Worm (Caenorhabditis elegans): ENCODE data around the gene ptr-18.

ce11 chrII:12969622-12970021, 4.3 kb downstream of the ptr-18 start, which contains the start of gene Y38F1A.4:
- TF ChIP-seq nhr-11 (tag; optimal IDR thresholded peaks at IDR 0.05): no peak
- no peak for TF ChIP-seq ceh-32 (tag; optimal IDR thresholded peaks at IDR 0.05; ENCODE audit: poor library complexity)
- TF ChIP-seq mep-1 (tag; optimal IDR thresholded peaks at IDR 0.05): no peak
